Fruit fly (Drosophila melanogaster) whole organism, embryonic: ENCODE measurements around the gene Lerp.

Experiments used
- CG13775 ChIP-seq: fragments of 200-800 bp; sonication (Bioruptor generic); optimal IDR thresholded peaks from 3 replicates; lab custom pipeline; 2017; ENCODE audit warnings: missing biosample characterization, mild to moderate bottlenecking, missing genetic modification characterization
- CG15479 ChIP-seq: fragments of 200-800 bp; sonication (Bioruptor generic); optimal IDR thresholded peaks from 3 replicates; lab custom pipeline; 2019; ENCODE audit warnings: missing biosample characterization, mild to moderate bottlenecking, missing genetic modification characterization, moderate library complexity
- CG30403 ChIP-seq: fragments of 200-800 bp; sonication (Bioruptor generic); optimal IDR thresholded peaks from 3 replicates; lab custom pipeline; 2016; ENCODE audit warnings: missing biosample characterization, missing genetic modification characterization
- CG8944 ChIP-seq: fragments of 200-800 bp; sonication (Bioruptor generic); optimal IDR thresholded peaks from 3 replicates; lab custom pipeline; 2016; ENCODE audit warnings: missing biosample characterization, missing genetic modification characterization
- HHEX ChIP-seq: fragments of 200-800 bp; sonication (Bioruptor generic); optimal IDR thresholded peaks from 3 replicates; lab custom pipeline; 2017; ENCODE audit warnings: missing biosample characterization, mild to moderate bottlenecking, missing genetic modification characterization, missing genetic modification reagents
- Hmr ChIP-seq: fragments of 200-800 bp; sonication (Bioruptor generic); optimal IDR thresholded peaks from 3 replicates; lab custom pipeline; 2017; ENCODE audit warnings: mild to moderate bottlenecking, missing biosample characterization, missing genetic modification reagents, missing genetic modification characterization
- Lpt ChIP-seq: fragments of >200 bp; optimal IDR thresholded peaks from 2 replicates; lab custom pipeline; 2018; ENCODE audit warnings: missing biosample characterization, missing genetic modification characterization
- NK7.1 ChIP-seq: fragments of 200-800 bp; sonication (Bioruptor generic); optimal IDR thresholded peaks from 3 replicates; lab custom pipeline; 2016; ENCODE audit warnings: missing biosample characterization, missing genetic modification characterization
- Sin3A ChIP-seq: fragments of >200 bp; optimal IDR thresholded peaks from 2 replicates; lab custom pipeline; 2018
- Six4 ChIP-seq: fragments of 200-800 bp; sonication (Bioruptor generic); optimal IDR thresholded peaks from 2 replicates; lab custom pipeline; 2016; ENCODE audit warnings: missing biosample characterization, missing genetic modification characterization
- kni ChIP-seq: fragments of 200-800 bp; sonication (Bioruptor generic); optimal IDR thresholded peaks from 3 replicates; lab custom pipeline; 2017; ENCODE audit warnings: mild to moderate bottlenecking, missing biosample characterization, missing genetic modification reagents, missing genetic modification characterization
- tll ChIP-seq, 2 experiments: fragments of 200-800 bp in 1 of 2; fragments of >200 bp in 1 of 2; sonication (Bioruptor generic) in 1 of 2; optimal IDR thresholded peaks; 2 replicates each; lab custom pipeline; 2017 to 2019; ENCODE audit warnings: missing biosample characterization in 2 of 2, missing genetic modification characterization in 2 of 2, mild to moderate bottlenecking in 1 of 2, moderate library complexity in 1 of 2

- TF ChIP-seq HHEX (GFP tag; lab: Kevin White, UChicago) = no peak
- no peak for TF ChIP-seq Lpt (GFP tag; lab: Kevin White, UChicago)
- no peak for TF ChIP-seq CG8944 (GFP tag; lab: Kevin White, UChicago)
- TF ChIP-seq CG15479 = no peak
- no peak for TF ChIP-seq kni (GFP tag; lab: Kevin White, UChicago)
- TF ChIP-seq CG30403 (GFP tag; lab: Kevin White, UChicago) = peak; percentile 37
- peak; percentile 6 for TF ChIP-seq Hmr (GFP tag; lab: Kevin White, UChicago)
- TF ChIP-seq Six4 (GFP tag; lab: Kevin White, UChicago) = no peak
- TF ChIP-seq Sin3A (lab: Kevin White, UChicago) = no peak
- no peak for TF ChIP-seq NK7.1
- TF ChIP-seq CG13775 (GFP tag; lab: Kevin White, UChicago) = peak; percentile 18
- no peak for TF ChIP-seq tll (GFP tag; optimal IDR thresholded peaks at IDR 0.05; lab: Kevin White, UChicago)
Measured at dm6 chr3R:26892764-26893163, 29.8 kb upstream of the Lerp start.
